Worm (Caenorhabditis elegans) whole organism, L1 larva: ENCODE measurements around the gene T05A8.11.

ENCODE experiments used
- aly-2 ChIP-seq: fragments of 150-350 bp; optimal IDR thresholded peaks from 2 replicates; lab custom pipeline; 2014; ENCODE audit warnings: missing biosample characterization, missing genetic modification characterization
- irx-1 ChIP-seq: sonication (generic microtip); optimal IDR thresholded peaks from 2 replicates; lab custom pipeline; 2016; ENCODE audit warnings: missing genetic modification characterization, missing compliant biosample characterization
- jun-1 ChIP-seq: fragments of 150-350 bp; optimal IDR thresholded peaks from 2 replicates; lab custom pipeline; 2014; ENCODE audit warnings: missing biosample characterization, missing genetic modification reagents, missing genetic modification characterization
- snpc-4 ChIP-seq: fragments of 150-350 bp; optimal IDR thresholded peaks from 2 replicates; lab custom pipeline; 2014; ENCODE audit warnings: missing biosample characterization, missing genetic modification characterization
- unc-130 ChIP-seq: fragments of 150-350 bp; optimal IDR thresholded peaks from 2 replicates; lab custom pipeline; 2017; ENCODE audit warnings: missing biosample characterization, missing genetic modification characterization, inconsistent platforms
- unc-62 ChIP-seq: fragments of 150-350 bp; optimal IDR thresholded peaks from 2 replicates; lab custom pipeline; 2014; ENCODE audit warnings: missing biosample characterization, missing genetic modification reagents, missing genetic modification characterization
- xbp-1 ChIP-seq: sonication (generic microtip); optimal IDR thresholded peaks from 2 replicates; lab custom pipeline; 2016; ENCODE audit warnings: missing genetic modification characterization, missing compliant biosample characterization
- ztf-11 ChIP-seq, 2 experiments: sonication (generic microtip); optimal IDR thresholded peaks; 2 replicates each; lab custom pipeline; 2016 to 2017; ENCODE audit warnings: missing genetic modification characterization in 2 of 2, missing biosample characterization in 1 of 2, missing compliant biosample characterization in 1 of 2

DNA sequence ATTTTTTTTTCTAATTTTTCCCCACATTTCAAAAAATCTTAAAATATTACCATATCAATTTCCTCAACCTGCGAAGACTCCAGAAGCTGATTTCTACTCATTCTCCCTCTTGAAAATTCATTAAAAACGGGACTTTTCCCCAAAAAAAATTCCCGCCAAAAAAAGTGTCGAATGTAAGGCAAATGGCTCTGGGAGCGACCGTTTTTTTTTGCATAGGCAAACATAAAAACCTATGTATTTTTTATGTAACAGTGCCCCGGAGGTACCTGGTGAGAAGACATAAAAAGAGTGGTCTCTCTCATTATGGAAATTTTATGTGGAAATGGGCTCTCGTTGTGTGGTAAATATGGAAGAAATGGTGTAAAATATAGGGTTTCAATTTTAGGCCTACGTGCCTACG lies 41.3 kb downstream of the T05A8.11 start, which contains the start of gene ceh-87:
- TF ChIP-seq irx-1 (no peak), unc-130 (tag; lab: Kevin White, UChicago) (no peak), ztf-11 (tag; optimal IDR thresholded peaks at IDR 0.05; lab: Kevin White, UChicago) (no peak), unc-62 (GFP tag; lab: Kevin White, UChicago) (no peak), xbp-1 (no peak), snpc-4 (tag; lab: Kevin White, UChicago) (no peak), jun-1 (tag; lab: Kevin White, UChicago) (no peak), aly-2 (tag; lab: Kevin White, UChicago) (no peak)
